Fruit fly (Drosophila melanogaster) whole organism, embryonic: ENCODE measurements around the gene kay.

Experiments
- Asciz ChIP-seq: fragments of 200-800 bp; sonication (Bioruptor generic); optimal IDR thresholded peaks from 2 replicates; lab custom pipeline; 2017; ENCODE audit warnings: missing biosample characterization, mild to moderate bottlenecking, missing genetic modification characterization, missing genetic modification reagents
- Bdp1 ChIP-seq: fragments of 200-800 bp; sonication (Bioruptor generic); optimal IDR thresholded peaks from 3 replicates; lab custom pipeline; 2016; ENCODE audit warnings: missing biosample characterization, missing genetic modification characterization
- CG10209 ChIP-seq: fragments of 200-800 bp; sonication (Bioruptor generic); optimal IDR thresholded peaks from 3 replicates; lab custom pipeline; 2017; ENCODE audit warnings: missing biosample characterization, mild to moderate bottlenecking, missing genetic modification characterization, missing genetic modification reagents
- CG10979 ChIP-seq: fragments of 200-800 bp; sonication (Bioruptor generic); optimal IDR thresholded peaks from 2 replicates; lab custom pipeline; 2018; ENCODE audit warnings: missing biosample characterization, mild to moderate bottlenecking, missing genetic modification characterization, moderate library complexity
- CG13296 ChIP-seq: fragments of 200-800 bp; sonication (Bioruptor generic); optimal IDR thresholded peaks from 3 replicates; lab custom pipeline; 2018; ENCODE audit warnings: missing biosample characterization, mild to moderate bottlenecking, missing genetic modification characterization
- CG13424 ChIP-seq: fragments of 200-800 bp; sonication (Bioruptor generic); optimal IDR thresholded peaks from 2 replicates; lab custom pipeline; 2019; ENCODE audit warnings: missing biosample characterization, mild to moderate bottlenecking, missing genetic modification characterization, moderate library complexity
- CG13624 ChIP-seq: fragments of 200-800 bp; sonication (Bioruptor generic); optimal IDR thresholded peaks from 2 replicates; lab custom pipeline; 2016; ENCODE audit warnings: missing biosample characterization, missing genetic modification characterization
- CG14441 ChIP-seq: fragments of 200-800 bp; sonication (Bioruptor generic); IDR thresholded peaks from 2 replicates; pipeline ENCODE4 v1.3.6; 2022; ENCODE audit warnings: missing biosample characterization, missing genetic modification characterization
- CG1603 ChIP-seq: fragments of 200-800 bp; sonication (Bioruptor generic); optimal IDR thresholded peaks from 2 replicates; lab custom pipeline; 2019; ENCODE audit warnings: missing biosample characterization, mild to moderate bottlenecking, missing genetic modification characterization, moderate library complexity
- CG17612 ChIP-seq: fragments of 200-800 bp; sonication (Bioruptor generic); IDR thresholded peaks from 2 replicates; pipeline ENCODE4 v1.3.6; 2022; ENCODE audit warnings: missing biosample characterization, missing genetic modification characterization
- CG1792 ChIP-seq: fragments of 200-800 bp; sonication (Bioruptor generic); optimal IDR thresholded peaks from 2 replicates; lab custom pipeline; 2016; ENCODE audit warnings: missing biosample characterization, missing genetic modification characterization
- CG30431 ChIP-seq: fragments of 200-800 bp; sonication (Bioruptor generic); optimal IDR thresholded peaks from 2 replicates; lab custom pipeline; 2017; ENCODE audit warnings: missing biosample characterization, missing genetic modification characterization
- CG31388 ChIP-seq: fragments of 200-800 bp; sonication (Bioruptor generic); optimal IDR thresholded peaks from 2 replicates; lab custom pipeline; 2016; ENCODE audit warnings: missing biosample characterization, missing genetic modification characterization
- CG31441 ChIP-seq: fragments of 200-800 bp; sonication (Bioruptor generic); IDR thresholded peaks from 2 replicates; pipeline ENCODE4 v1.3.6; 2022; ENCODE audit warnings: missing biosample characterization, missing genetic modification characterization
- CG3163 ChIP-seq: fragments of 200-800 bp; sonication (Bioruptor generic); optimal IDR thresholded peaks from 3 replicates; lab custom pipeline; 2016; ENCODE audit warnings: missing biosample characterization, missing genetic modification characterization
- CG32532 ChIP-seq: fragments of 200-800 bp; sonication (Bioruptor generic); IDR thresholded peaks from 2 replicates; pipeline ENCODE4 v1.3.6; 2022; ENCODE audit warnings: missing biosample characterization, missing genetic modification characterization
- CG3838 ChIP-seq: fragments of 200-800 bp; sonication (Bioruptor generic); optimal IDR thresholded peaks from 3 replicates; lab custom pipeline; 2016; ENCODE audit warnings: missing biosample characterization, missing genetic modification characterization
- CG42726 ChIP-seq: fragments of 200-800 bp; sonication (Bioruptor generic); IDR thresholded peaks from 2 replicates; pipeline ENCODE4 v1.3.6; 2022; ENCODE audit warnings: missing biosample characterization, missing genetic modification characterization; ENCODE audit not compliant: partially characterized antibody
- CG4820 ChIP-seq: fragments of 200-800 bp; sonication (Bioruptor generic); optimal IDR thresholded peaks from 3 replicates; lab custom pipeline; 2016; ENCODE audit warnings: missing biosample characterization, missing genetic modification characterization
- CG8359 ChIP-seq: fragments of 200-800 bp; sonication (Bioruptor generic); optimal IDR thresholded peaks from 2 replicates; lab custom pipeline; 2017; ENCODE audit warnings: missing biosample characterization, mild to moderate bottlenecking, missing genetic modification characterization, borderline replicate concordance
- CG8478 ChIP-seq: fragments of >200 bp; optimal IDR thresholded peaks from 2 replicates; lab custom pipeline; 2018
- CG8944 ChIP-seq: fragments of 200-800 bp; sonication (Bioruptor generic); optimal IDR thresholded peaks from 3 replicates; lab custom pipeline; 2016; ENCODE audit warnings: missing biosample characterization, missing genetic modification characterization
- D ChIP-seq, 2 experiments: fragments of 200-800 bp in 1 of 2; fragments of >200 bp in 1 of 2; sonication (Bioruptor generic) in 1 of 2; optimal IDR thresholded peaks; 2 replicates in 1 of 2; 3 replicates in 1 of 2; lab custom pipeline; 2017; ENCODE audit warnings: mild to moderate bottlenecking in 1 of 2, missing biosample characterization in 1 of 2, missing genetic modification characterization in 1 of 2, missing genetic modification reagents in 1 of 2
- D19B ChIP-seq: fragments of 200-800 bp; sonication (Bioruptor generic); optimal IDR thresholded peaks from 2 replicates; lab custom pipeline; 2017; ENCODE audit warnings: missing biosample characterization, mild to moderate bottlenecking, missing genetic modification characterization
- Dek ChIP-seq: fragments of 200-800 bp; sonication (Bioruptor generic); optimal IDR thresholded peaks from 3 replicates; lab custom pipeline; 2019; ENCODE audit warnings: missing biosample characterization, mild to moderate bottlenecking, missing genetic modification characterization, moderate library complexity
- E2f1 ChIP-seq: fragments of 200-800 bp; sonication (Bioruptor generic); IDR thresholded peaks from 2 replicates; pipeline ENCODE4 v1.3.6; 2022; ENCODE audit warnings: missing biosample characterization, missing genetic modification characterization
- Ets65A ChIP-seq: fragments of 200-800 bp; sonication (Bioruptor generic); peaks from one replicate; lab custom pipeline; 2016; ENCODE audit warnings: missing biosample characterization, missing genetic modification characterization
- Hand ChIP-seq: fragments of 200-800 bp; sonication (Bioruptor generic); optimal IDR thresholded peaks from 2 replicates; lab custom pipeline; 2017; ENCODE audit warnings: mild to moderate bottlenecking, missing biosample characterization, missing genetic modification reagents, missing genetic modification characterization
- Hmx ChIP-seq: fragments of 200-800 bp; sonication (Bioruptor generic); optimal IDR thresholded peaks from 2 replicates; lab custom pipeline; 2016; ENCODE audit warnings: missing biosample characterization, missing genetic modification characterization
- Lpt ChIP-seq: fragments of >200 bp; optimal IDR thresholded peaks from 2 replicates; lab custom pipeline; 2018; ENCODE audit warnings: missing biosample characterization, missing genetic modification characterization
- Nf-YC ChIP-seq: fragments of 200-800 bp; optimal IDR thresholded peaks from 3 replicates; lab custom pipeline; 2019; ENCODE audit warnings: missing biosample characterization, mild to moderate bottlenecking, missing genetic modification characterization, moderate library complexity
- bbx ChIP-seq: fragments of 200-800 bp; sonication (Bioruptor generic); IDR thresholded peaks from 2 replicates; pipeline ENCODE4 v1.3.6; 2022; ENCODE audit warnings: missing biosample characterization, missing genetic modification characterization; ENCODE audit not compliant: partially characterized antibody
- bsh ChIP-seq, 2 experiments: fragments of 200-800 bp; sonication (Bioruptor generic); optimal IDR thresholded peaks; 2 replicates each; lab custom pipeline; 2017 to 2018; ENCODE audit warnings: mild to moderate bottlenecking in 2 of 2, missing biosample characterization in 2 of 2, missing genetic modification characterization in 2 of 2, moderate library complexity in 1 of 2
- cas ChIP-seq: fragments of 200-800 bp; sonication (Bioruptor generic); IDR thresholded peaks from 2 replicates; pipeline ENCODE4 v1.3.6; 2022; ENCODE audit warnings: missing biosample characterization, missing genetic modification characterization
- chif ChIP-seq, 2 experiments: fragments of 200-800 bp; sonication (Bioruptor generic); optimal IDR thresholded peaks; 3 replicates each; lab custom pipeline; 2016; ENCODE audit warnings: missing biosample characterization in 2 of 2, missing genetic modification characterization in 2 of 2
- disco-r ChIP-seq: fragments of 200-800 bp; sonication (Bioruptor generic); optimal IDR thresholded peaks from 2 replicates; lab custom pipeline; 2016; ENCODE audit warnings: missing biosample characterization, missing genetic modification characterization
- esg ChIP-seq: fragments of 200-800 bp; sonication (Bioruptor generic); conservative IDR thresholded peaks from 2 replicates; pipeline ENCODE4 v1.3.6; 2022; ENCODE audit warnings: missing biosample characterization, missing genetic modification characterization
- jing ChIP-seq: fragments of 200-800 bp; sonication (Bioruptor generic); optimal IDR thresholded peaks from 2 replicates; lab custom pipeline; 2018; ENCODE audit warnings: missing biosample characterization, mild to moderate bottlenecking, missing genetic modification characterization
- nerfin-2 ChIP-seq: fragments of 200-800 bp; sonication (Bioruptor generic); IDR thresholded peaks from 2 replicates; pipeline ENCODE4 v1.3.6; 2022; ENCODE audit warnings: missing biosample characterization, missing genetic modification characterization; ENCODE audit not compliant: partially characterized antibody
- phol ChIP-seq: fragments of 200-800 bp; sonication (Bioruptor generic); optimal IDR thresholded peaks from 3 replicates; lab custom pipeline; 2018; ENCODE audit warnings: missing biosample characterization, mild to moderate bottlenecking, missing genetic modification characterization, moderate library complexity
- pnt ChIP-seq: fragments of 200-800 bp; sonication (Bioruptor generic); optimal IDR thresholded peaks from 3 replicates; lab custom pipeline; 2016; ENCODE audit warnings: missing biosample characterization, missing genetic modification characterization
- prd ChIP-seq, 3 experiments: fragments of >200 bp in 2 of 3; fragments of 200-800 bp in 1 of 3; sonication (Bioruptor generic) in 1 of 3; optimal IDR thresholded peaks in 2 of 3; IDR thresholded peaks in 1 of 3; 2 replicates in 2 of 3; 3 replicates in 1 of 3; pipeline versions ENCODE4 v1.3.6 to Lab custom; 2017 to 2022; ENCODE audit warnings: missing biosample characterization in 1 of 3, missing genetic modification characterization in 1 of 3
- psq ChIP-seq: fragments of 200-800 bp; sonication (Bioruptor generic); optimal IDR thresholded peaks from 2 replicates; lab custom pipeline; 2017; ENCODE audit warnings: missing biosample characterization, missing genetic modification characterization
- rib ChIP-seq: fragments of 200-800 bp; sonication (Bioruptor generic); IDR thresholded peaks from 2 replicates; pipeline ENCODE4 v1.3.6; 2022; ENCODE audit warnings: missing biosample characterization, missing genetic modification characterization
- sna ChIP-seq: fragments of 200-800 bp; sonication (Bioruptor generic); IDR thresholded peaks from 2 replicates; pipeline ENCODE4 v1.3.6; 2022; ENCODE audit warnings: missing biosample characterization, missing genetic modification characterization; ENCODE audit not compliant: partially characterized antibody
- sob ChIP-seq: fragments of 200-800 bp; sonication (Bioruptor generic); IDR thresholded peaks from 2 replicates; pipeline ENCODE4 v1.3.6; 2022; ENCODE audit warnings: missing biosample characterization, missing genetic modification characterization
- tx ChIP-seq: fragments of 200-800 bp; sonication (Bioruptor generic); optimal IDR thresholded peaks from 2 replicates; lab custom pipeline; 2016; ENCODE audit warnings: missing biosample characterization, missing genetic modification characterization

The kay gene

dm6 chr3R:29716043-29716781, 49.6 kb upstream of the kay start (continued):
- TF ChIP-seq CG10979 (tag; lab: Kevin White, UChicago), result peak; percentile 71
- TF ChIP-seq tx, result no peak
- TF ChIP-seq CG8359 (GFP tag; lab: Kevin White, UChicago), result peak; percentile 33
- no peak for TF ChIP-seq bbx (GFP tag; lab: Robert Waterston, UW)
- TF ChIP-seq CG3838 (GFP tag; lab: Kevin White, UChicago), result no peak
- TF ChIP-seq disco-r, result no peak
- peak; percentile 34 for TF ChIP-seq CG8478 (lab: Kevin White, UChicago)
- peak; percentile 20; the same call in 1 of the 2 replicates for TF ChIP-seq CG32532 (GFP tag; lab: Robert Waterston, UW)
- no peak for TF ChIP-seq CG17612
- peak in 1 of 2 experiments; percentile 1 for TF ChIP-seq bsh (GFP tag; optimal IDR thresholded peaks at IDR 0.05; lab: Kevin White, UChicago)
- TF ChIP-seq Nf-YC (tag; lab: Kevin White, UChicago), result no peak

- TF ChIP-seq Dek (tag; lab: Kevin White, UChicago) (peak; percentile 6), esg (GFP tag; lab: Robert Waterston, UW) (peak; percentile 50), Ets65A (GFP tag; lab: Kevin White, UChicago) (peak; percentile 92), jing (peak; percentile 76), sob (GFP tag; lab: Robert Waterston, UW) (peak; percentile 79), Asciz (peak; percentile 84), CG4820 (GFP tag; lab: Kevin White, UChicago) (peak; percentile 76), chif (GFP tag; optimal IDR thresholded peaks at IDR 0.05; lab: Kevin White, UChicago) (peak; percentile 56 to 84), Bdp1 (peak; percentile 71), CG8944 (GFP tag; lab: Kevin White, UChicago) (peak; percentile 74), CG1792 (peak; percentile 60), D19B (peak; percentile 54), cas (0 out of 2 replicates have a peak, but pooled peaks have one; percentile 20), CG31388 (GFP tag; lab: Kevin White, UChicago) (peak; percentile 14), phol (tag; lab: Kevin White, UChicago) (peak; percentile 51), CG30431 (peak; percentile 83), rib (GFP tag; lab: Robert Waterston, UW) (no peak), CG1603 (tag; lab: Kevin White, UChicago) (peak; percentile 91), sna (no peak), CG13624 (GFP tag; lab: Kevin White, UChicago) (peak; percentile 73), nerfin-2 (GFP tag; lab: Robert Waterston, UW) (no peak), D (optimal IDR thresholded peaks at IDR 0.05; lab: Kevin White, UChicago) (no peak), D (GFP tag; optimal IDR thresholded peaks at IDR 0.05; lab: Kevin White, UChicago) (peak; percentile 77), CG42726 (GFP tag; lab: Robert Waterston, UW) (no peak), CG14441 (GFP tag; lab: Robert Waterston, UW) (peak; percentile 69), CG13424 (peak; percentile 71), pnt (peak; percentile 42), CG3163 (GFP tag; lab: Kevin White, UChicago) (peak; percentile 20), Hmx (GFP tag; lab: Kevin White, UChicago) (no peak), E2f1 (GFP tag; lab: Robert Waterston, UW) (peak; percentile 71), CG13296 (GFP tag; lab: Kevin White, UChicago) (peak; percentile 75), Lpt (GFP tag; lab: Kevin White, UChicago) (no peak), Hand (GFP tag; lab: Kevin White, UChicago) (no peak), CG31441 (peak; percentile 53), psq (GFP tag; lab: Kevin White, UChicago) (no peak), CG10209 (GFP tag; lab: Kevin White, UChicago) (peak; percentile 73), prd (optimal IDR thresholded peaks at IDR 0.05; lab: Kevin White, UChicago) (no peak), prd (GFP tag; IDR thresholded peaks at IDR 0.05; lab: Robert Waterston, UW) (peak; percentile 77)
These were observed 48.9 kb upstream of the kay start, which contains the start of gene Obp99b for dm6 chr3R:29716782-29717317. Gene Obp99b (minus strand): TSS chr3R:29716896.
